Worm (Caenorhabditis elegans): Measurements from ENCODE around the gene C31H1.2.

The C31H1.2 gene

ce11 chrIV:5752704-5753103, 38.4 kb upstream of the C31H1.2 start:
- no peak for TF ChIP-seq ceh-88 (GFP tag; IDR thresholded peaks at IDR 0.05)
- TF ChIP-seq F16B12.6 (tag; optimal IDR thresholded peaks at IDR 0.05), result no peak
- no peak for TF ChIP-seq nhr-47 (tag; optimal IDR thresholded peaks at IDR 0.05)
- peak; percentile 37 for TF ChIP-seq fkh-8 (tag; optimal IDR thresholded peaks at IDR 0.05)
- TF ChIP-seq egl-27 (tag; optimal IDR thresholded peaks at IDR 0.05), result no peak
- peak; percentile 28 for TF ChIP-seq nhr-71 (tag; optimal IDR thresholded peaks at IDR 0.05)
- peak; percentile 51 for TF ChIP-seq nhr-85 (tag)
- no peak for TF ChIP-seq lin-35 (GFP tag; optimal IDR thresholded peaks at IDR 0.05)
- TF ChIP-seq mep-1 (tag; optimal IDR thresholded peaks at IDR 0.05), result no peak
- no peak for TF ChIP-seq grh-1 (GFP tag; IDR thresholded peaks at IDR 0.05)
- TF ChIP-seq Y116A8C.19 (tag; optimal IDR thresholded peaks at IDR 0.05; ENCODE audit: borderline replicate concordance), result no peak

DNA sequence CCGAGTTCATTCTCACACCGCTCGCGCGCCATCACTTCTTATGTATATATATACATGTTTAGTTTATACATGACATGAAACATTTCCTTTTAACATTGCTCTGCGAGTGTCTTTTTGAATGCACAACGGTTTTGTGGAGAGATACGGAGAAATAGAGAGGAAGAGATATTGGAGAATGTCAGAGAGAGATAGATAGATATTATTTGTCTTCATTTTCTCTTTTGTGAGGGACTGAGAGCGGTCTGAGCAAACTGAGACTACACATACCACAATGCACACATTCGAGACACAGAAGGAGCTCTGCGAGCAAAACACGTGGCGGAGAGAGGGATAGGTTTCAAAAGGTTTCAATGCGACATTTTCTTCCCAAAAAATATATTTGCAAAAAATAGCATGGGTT, 37.8 kb upstream of the C31H1.2 start:
- TF ChIP-seq tlp-1 (tag; optimal IDR thresholded peaks at IDR 0.05), result no peak
- TF ChIP-seq skn-1 (tag; optimal IDR thresholded peaks at IDR 0.05), result no peak
- no peak for TF ChIP-seq fkh-10 (GFP tag; optimal IDR thresholded peaks at IDR 0.05)
- TF ChIP-seq dpl-1 (GFP tag; optimal IDR thresholded peaks at IDR 0.05), result no peak
- TF ChIP-seq hlh-17 (GFP tag; optimal IDR thresholded peaks at IDR 0.05; ENCODE audit: borderline replicate concordance), result no peak
- TF ChIP-seq unc-62 (GFP tag; optimal IDR thresholded peaks at IDR 0.05), result no peak
- TF ChIP-seq ceh-88 (GFP tag; IDR thresholded peaks at IDR 0.05), result no peak
- TF ChIP-seq rnt-1 (tag; optimal IDR thresholded peaks at IDR 0.05), result peak; percentile 6
- peak in 1 of 2 experiments; percentile 14 for TF ChIP-seq egl-27 (tag; optimal IDR thresholded peaks at IDR 0.05)
- TF ChIP-seq nhr-237 (tag; optimal IDR thresholded peaks at IDR 0.05), result no peak
- no peak for TF ChIP-seq sox-4 (tag; optimal IDR thresholded peaks at IDR 0.05)
- no peak for TF ChIP-seq nhr-90 (tag; optimal IDR thresholded peaks at IDR 0.05; ENCODE audit: poor library complexity)
- TF ChIP-seq fkh-4 (tag; optimal IDR thresholded peaks at IDR 0.05; ENCODE audit: borderline replicate concordance), result no peak
- no peak for TF ChIP-seq lin-15B (tag; optimal IDR thresholded peaks at IDR 0.05)
- no peak for TF ChIP-seq hpl-2 (GFP tag; optimal IDR thresholded peaks at IDR 0.05)
- TF ChIP-seq lsy-2 (tag; optimal IDR thresholded peaks at IDR 0.05), result peak; percentile 17 to 54
- no peak for TF ChIP-seq lin-39 (tag; optimal IDR thresholded peaks at IDR 0.05)
- no peak for TF ChIP-seq C04F5.9 (tag; optimal IDR thresholded peaks at IDR 0.05)
- TF ChIP-seq pax-3 (tag; optimal IDR thresholded peaks at IDR 0.05), result no peak
- TF ChIP-seq nhr-77 (tag; optimal IDR thresholded peaks at IDR 0.05), result peak; percentile 80
- TF ChIP-seq zag-1 (tag; optimal IDR thresholded peaks at IDR 0.05), result no peak
- TF ChIP-seq swsn-7 (tag; optimal IDR thresholded peaks at IDR 0.05), result peak; percentile 6
- TF ChIP-seq unc-86 (tag; optimal IDR thresholded peaks at IDR 0.05), result no peak
- no peak for TF ChIP-seq ceh-90 (tag; optimal IDR thresholded peaks at IDR 0.05)
- TF ChIP-seq pag-3 (tag; optimal IDR thresholded peaks at IDR 0.05; ENCODE audit: borderline replicate concordance, insufficient read depth), result no peak
- TF ChIP-seq aha-1 (tag; optimal IDR thresholded peaks at IDR 0.05), result no peak
- no peak for TF ChIP-seq hlh-4 (tag; optimal IDR thresholded peaks at IDR 0.05)
- TF ChIP-seq efl-1 (optimal IDR thresholded peaks at IDR 0.05), result peak; percentile 15 to 23
- TF ChIP-seq efl-1 (GFP tag; optimal IDR thresholded peaks at IDR 0.05 in 1 of 2), result peak in 1 of 2 experiments; percentile 83
- no peak for TF ChIP-seq elt-2 (tag; optimal IDR thresholded peaks at IDR 0.05)
- TF ChIP-seq lir-3 (tag; optimal IDR thresholded peaks at IDR 0.05; ENCODE audit: poor library complexity), result no peak
- no peak for TF ChIP-seq lin-35 (GFP tag; optimal IDR thresholded peaks at IDR 0.05)
- peak; percentile 15 for TF ChIP-seq egl-13 (tag; optimal IDR thresholded peaks at IDR 0.05)
- TF ChIP-seq tbx-2 (tag; optimal IDR thresholded peaks at IDR 0.05), result peak; percentile 70
- no peak for TF ChIP-seq C34B4.2 (tag; optimal IDR thresholded peaks at IDR 0.05)
- no peak for TF ChIP-seq ceh-63 (GFP tag; optimal IDR thresholded peaks at IDR 0.05)
- TF ChIP-seq grh-1 (GFP tag; IDR thresholded peaks at IDR 0.05), result no peak
- no peak for TF ChIP-seq jun-1 (tag; optimal IDR thresholded peaks at IDR 0.05)
- TF ChIP-seq lin-14 (GFP tag; optimal IDR thresholded peaks at IDR 0.05), result peak; percentile 76
- no peak for TF ChIP-seq nhr-85 (tag)
- TF ChIP-seq mef-2 (tag; optimal IDR thresholded peaks at IDR 0.05), result no peak
- no peak for TF ChIP-seq unc-98 (GFP tag; IDR thresholded peaks at IDR 0.05)
- no peak for TF ChIP-seq F16B12.6 (tag; optimal IDR thresholded peaks at IDR 0.05)
- peak; percentile 32 for TF ChIP-seq xbp-1 (tag; optimal IDR thresholded peaks at IDR 0.05)
- no peak for TF ChIP-seq mab-9 (GFP tag; IDR thresholded peaks at IDR 0.05)
- no peak for TF ChIP-seq lin-13 (GFP tag; optimal IDR thresholded peaks at IDR 0.05)
